Worm (Caenorhabditis elegans) whole organism, mixed stage, embryonic: Measurements from ENCODE around the gene dsb-1.

Experiments
- nhr-28 ChIP-seq: fragments of 150-350 bp; optimal IDR thresholded peaks from 2 replicates; lab custom pipeline; 2014; ENCODE audit warnings: missing biosample characterization, missing genetic modification characterization
- pha-4 ChIP-seq: fragments of 150-350 bp; optimal IDR thresholded peaks from 2 replicates; lab custom pipeline; 2018; ENCODE audit warnings: missing biosample characterization, missing genetic modification reagents, missing genetic modification characterization

ce11 chrIV:12445463-12445934 is 36.8 kb downstream of the dsb-1 start, which contains the start of gene C25G4.3:
- TF ChIP-seq pha-4 (tag; lab: Kevin White, UChicago) (no peak), nhr-28 (tag; lab: Kevin White, UChicago) (no peak)
